Fruit fly (Drosophila melanogaster) ovary, adult (tissue): ENCODE data around the gene AOX2.

ENCODE experiments used
- CG17801 ChIP-seq: fragments of 200-800 bp; optimal IDR thresholded peaks from 2 replicates; lab custom pipeline; 2019; ENCODE audit warnings: missing biosample characterization, mild to moderate bottlenecking, missing genetic modification characterization, moderate library complexity; ENCODE audit not compliant: partially characterized antibody

The AOX2 gene

dm6 chr3R:15542314-15542713 is at the start of gene AOX2:
TSS of gene AOX2 (minus strand) at chr3R:15542414.
- TF ChIP-seq CG17801 (GFP tag; lab: Kevin White, UChicago): no peak

- no peak for TF ChIP-seq CG17801 (GFP tag; lab: Kevin White, UChicago)
These were observed 46.5 kb upstream of the AOX2 start for dm6 chr3R:15588567-15589321.

- no peak for TF ChIP-seq CG17801 (GFP tag; lab: Kevin White, UChicago)
These were observed 45.3 kb upstream of the AOX2 start for dm6 chr3R:15587491-15587890.

dm6 chr3R:15584523-15585149 is 42.4 kb upstream of the AOX2 start:
- TF ChIP-seq CG17801 (GFP tag; lab: Kevin White, UChicago): no peak

- TF ChIP-seq CG17801 (GFP tag; lab: Kevin White, UChicago): no peak
These were observed 41.2 kb upstream of the AOX2 start for dm6 chr3R:15583447-15583846.

dm6 chr3R:15582526-15583155 is 40.4 kb upstream of the AOX2 start:
- no peak for TF ChIP-seq CG17801 (GFP tag; lab: Kevin White, UChicago)

- no peak for TF ChIP-seq CG17801 (GFP tag; lab: Kevin White, UChicago)
These were observed 38.5 kb upstream of the AOX2 start for dm6 chr3R:15580719-15581118.

- TF ChIP-seq CG17801 (GFP tag; lab: Kevin White, UChicago): no peak
These were observed 37.5 kb upstream of the AOX2 start for dm6 chr3R:15579693-15580092.

- TF ChIP-seq CG17801 (GFP tag; lab: Kevin White, UChicago): no peak
These were observed 26.4 kb upstream of the AOX2 start for dm6 chr3R:15568569-15568968.

- no peak for TF ChIP-seq CG17801 (GFP tag; lab: Kevin White, UChicago)
These were observed 25.7 kb upstream of the AOX2 start for dm6 chr3R:15567913-15568312.

dm6 chr3R:15566948-15567347 is 24.7 kb upstream of the AOX2 start:
- TF ChIP-seq CG17801 (GFP tag; lab: Kevin White, UChicago): no peak

- no peak for TF ChIP-seq CG17801 (GFP tag; lab: Kevin White, UChicago)
These were observed 24.1 kb upstream of the AOX2 start for dm6 chr3R:15566340-15566739.

dm6 chr3R:15557308-15557707 is 15.1 kb upstream of the AOX2 start:
- TF ChIP-seq CG17801 (GFP tag; lab: Kevin White, UChicago): no peak

- no peak for TF ChIP-seq CG17801 (GFP tag; lab: Kevin White, UChicago)
These were observed 14.3 kb upstream of the AOX2 start for dm6 chr3R:15556524-15556923.

dm6 chr3R:15554733-15555132 is 12.5 kb upstream of the AOX2 start:
- no peak for TF ChIP-seq CG17801 (GFP tag; lab: Kevin White, UChicago)

dm6 chr3R:15553566-15553965 is 11.4 kb upstream of the AOX2 start:
- TF ChIP-seq CG17801 (GFP tag; lab: Kevin White, UChicago): no peak
